Fruit fly (Drosophila melanogaster) whole organism, prepupa: ENCODE results near the gene CG34325.

Source experiments
- Blimp-1 ChIP-seq: fragments of 200-800 bp; sonication (Bioruptor generic); optimal IDR thresholded peaks from 3 replicates; lab custom pipeline; 2017; ENCODE audit warnings: missing biosample characterization, missing genetic modification characterization, mild to moderate bottlenecking, moderate library complexity, missing genetic modification reagents
- CG10631 ChIP-seq: fragments of 200-800 bp; sonication (Bioruptor generic); optimal IDR thresholded peaks from 2 replicates; lab custom pipeline; 2016; ENCODE audit warnings: missing biosample characterization, missing genetic modification characterization
- CG16779 ChIP-seq: fragments of 200-800 bp; sonication (Bioruptor generic); optimal IDR thresholded peaks from 3 replicates; lab custom pipeline; 2017; ENCODE audit warnings: missing biosample characterization, mild to moderate bottlenecking, missing genetic modification characterization
- CG34406 ChIP-seq: fragments of 200-800 bp; sonication (Bioruptor generic); optimal IDR thresholded peaks from 3 replicates; lab custom pipeline; 2016; ENCODE audit warnings: missing biosample characterization, missing genetic modification characterization
- CG6808 ChIP-seq: fragments of 200-800 bp; sonication (Bioruptor generic); optimal IDR thresholded peaks from 3 replicates; lab custom pipeline; 2017; ENCODE audit warnings: missing biosample characterization, missing genetic modification characterization, mild to moderate bottlenecking, moderate library complexity, missing genetic modification reagents
- CG8119 ChIP-seq: fragments of 200-800 bp; sonication (Bioruptor generic); IDR thresholded peaks from 3 replicates; pipeline ENCODE4 v1.3.6; 2022; ENCODE audit warnings: missing biosample characterization, missing genetic modification characterization
- Eip78C ChIP-seq: fragments of 200-800 bp; sonication (Bioruptor generic); peaks from one replicate; lab custom pipeline; 2016; ENCODE audit warnings: missing biosample characterization, missing genetic modification characterization
- Eip93F ChIP-seq: fragments of 200-800 bp; sonication (Bioruptor generic); optimal IDR thresholded peaks from 2 replicates; lab custom pipeline; 2016; ENCODE audit warnings: missing biosample characterization, mild to moderate bottlenecking, missing genetic modification characterization
- Lpt ChIP-seq: fragments of 200-800 bp; sonication (Bioruptor generic); optimal IDR thresholded peaks from 3 replicates; lab custom pipeline; 2016; ENCODE audit warnings: missing biosample characterization, missing genetic modification characterization
- Smox ChIP-seq: fragments of 200-800 bp; sonication (Bioruptor generic); optimal IDR thresholded peaks from 3 replicates; lab custom pipeline; 2016; ENCODE audit warnings: missing biosample characterization, missing genetic modification characterization
- eg ChIP-seq: fragments of 200-800 bp; sonication (Bioruptor generic); IDR thresholded peaks from 3 replicates; pipeline ENCODE4 v1.3.6; 2022; ENCODE audit warnings: missing biosample characterization, missing genetic modification characterization
- fkh ChIP-seq: fragments of 200-800 bp; sonication (Bioruptor generic); optimal IDR thresholded peaks from 3 replicates; lab custom pipeline; 2017; ENCODE audit warnings: missing biosample characterization, mild to moderate bottlenecking, missing genetic modification characterization, moderate library complexity
- svp ChIP-seq: fragments of 200-800 bp; sonication (Bioruptor generic); peaks from one replicate; lab custom pipeline; 2016; ENCODE audit warnings: missing biosample characterization, missing genetic modification characterization
- topi ChIP-seq: fragments of 200-800 bp; sonication (Bioruptor generic); optimal IDR thresholded peaks from 3 replicates; lab custom pipeline; 2016; ENCODE audit warnings: missing biosample characterization, missing genetic modification characterization

DNA sequence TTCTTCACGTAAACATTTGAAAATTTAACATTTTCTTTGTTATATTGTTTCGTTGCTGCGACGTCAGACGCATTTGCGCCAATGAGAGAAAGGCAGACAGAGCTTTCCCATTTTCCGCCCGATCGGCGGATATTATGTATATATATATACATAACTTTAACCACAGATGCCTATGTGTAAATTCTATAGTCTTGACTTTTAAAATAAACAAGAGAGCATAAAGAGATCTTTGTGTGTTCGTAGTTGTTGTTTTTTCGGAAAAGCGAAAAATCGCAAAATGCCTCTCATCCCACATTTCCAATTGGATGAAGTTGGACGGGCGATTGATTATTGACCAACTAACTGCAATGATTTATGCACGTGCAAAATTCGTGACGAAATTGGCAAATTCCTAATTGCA, 44.6 kb downstream of the CG34325 start, which contains the start of gene CG13012:
- TF ChIP-seq fkh = no peak
- no peak for TF ChIP-seq CG34406 (GFP tag; lab: Kevin White, UChicago)
- TF ChIP-seq CG10631 = no peak
- TF ChIP-seq eg (GFP tag; lab: Robert Waterston, UW) = no peak
- TF ChIP-seq Smox (GFP tag; lab: Kevin White, UChicago) = no peak
- no peak for TF ChIP-seq CG16779 (tag; lab: Kevin White, UChicago)
- no peak for TF ChIP-seq Blimp-1 (GFP tag; lab: Kevin White, UChicago)
- no peak for TF ChIP-seq svp (GFP tag; lab: Kevin White, UChicago)
- TF ChIP-seq CG8119 (GFP tag; lab: Robert Waterston, UW) = no peak
- TF ChIP-seq CG6808 (GFP tag; lab: Kevin White, UChicago) = no peak
- no peak for TF ChIP-seq topi (GFP tag; lab: Kevin White, UChicago)
- peak; percentile 52 for TF ChIP-seq Eip78C
- TF ChIP-seq Lpt (GFP tag; lab: Kevin White, UChicago) = no peak
- TF ChIP-seq Eip93F = no peak
